Worm (Caenorhabditis elegans) whole organism, early embryonic: ENCODE data around the gene ncap-1.

Experiments
- F13C5.2 ChIP-seq: sonication (generic microtip); optimal IDR thresholded peaks from 2 replicates; lab custom pipeline; 2017; ENCODE audit warnings: mild to moderate bottlenecking, missing genetic modification characterization, inconsistent platforms, missing compliant biosample characterization
- aly-1 ChIP-seq: sonication (generic microtip); optimal IDR thresholded peaks from 2 replicates; lab custom pipeline; 2016; ENCODE audit warnings: missing genetic modification characterization, missing compliant biosample characterization
- ama-1 ChIP-seq: fragments of 150-350 bp; optimal IDR thresholded peaks from 2 replicates; lab custom pipeline; 2014
- flt-1 ChIP-seq: fragments of 200-800 bp; sonication (Bioruptor generic); IDR thresholded peaks from 2 replicates; pipeline ENCODE4 v1.3.6; 2022; ENCODE audit warnings: missing genetic modification characterization, missing compliant biosample characterization
- hnd-1 ChIP-seq: sonication (generic microtip); optimal IDR thresholded peaks from 2 replicates; lab custom pipeline; 2016; ENCODE audit warnings: missing genetic modification characterization, missing compliant biosample characterization
- pes-1 ChIP-seq: fragments of 200-800 bp; sonication (Bioruptor generic); IDR thresholded peaks from 2 replicates; pipeline ENCODE4 v1.3.6; 2022; ENCODE audit warnings: missing genetic modification reagents, missing genetic modification characterization, missing compliant biosample characterization
- sea-1 ChIP-seq: fragments of 200-800 bp; sonication (Bioruptor generic); conservative IDR thresholded peaks from 2 replicates; pipeline ENCODE4 v1.3.6; 2022; ENCODE audit warnings: missing genetic modification characterization, missing compliant biosample characterization
- tra-4 ChIP-seq: sonication (generic microtip); optimal IDR thresholded peaks from 2 replicates; lab custom pipeline; 2017; ENCODE audit warnings: missing genetic modification characterization, missing compliant biosample characterization

- TF ChIP-seq hnd-1 (tag; lab: Kevin White, UChicago) (no peak), ama-1 (lab: Kevin White, UChicago) (no peak), F13C5.2 (tag; lab: Kevin White, UChicago) (no peak), tra-4 (no peak), sea-1 (GFP tag; lab: Robert Waterston, UW) (no peak), flt-1 (GFP tag; lab: Robert Waterston, UW) (no peak), pes-1 (GFP tag; lab: Robert Waterston, UW) (no peak), aly-1 (tag; lab: Kevin White, UChicago) (no peak)
These were observed 44.5 kb upstream of the ncap-1 start for ce11 chrII:2963619-2964018.
